Worm (Caenorhabditis elegans) whole organism, L4 larva: ENCODE results near the gene ttn-1.
A peak's percentile ranks its signal among the peaks of the same experiment; 100 is the strongest.

Experiments used
- aha-1 ChIP-seq: fragments of 150-350 bp; peaks from one replicate; lab custom pipeline; 2014; ENCODE audit warnings: missing biosample characterization, missing genetic modification characterization
- egl-27 ChIP-seq: sonication (generic microtip); optimal IDR thresholded peaks from 3 replicates; lab custom pipeline; 2017; ENCODE audit warnings: missing biosample characterization, missing genetic modification reagents, missing genetic modification characterization
- nhr-6 ChIP-seq: fragments of 150-350 bp; optimal IDR thresholded peaks from 2 replicates; lab custom pipeline; 2014; ENCODE audit warnings: missing biosample characterization, missing genetic modification characterization
- pha-4 ChIP-seq, 2 experiments: fragments of 150-350 bp in 1 of 2; fragments of 200-800 bp in 1 of 2; sonication (Bioruptor generic) in 1 of 2; IDR thresholded peaks in 1 of 2; optimal IDR thresholded peaks in 1 of 2; 2 replicates each; pipeline versions ENCODE4 v1.3.6 to Lab custom; 2014 to 2022; ENCODE audit warnings: missing genetic modification characterization in 2 of 2, missing genetic modification reagents in 2 of 2, missing biosample characterization in 1 of 2, missing compliant biosample characterization in 1 of 2
- unc-62 ChIP-seq, 3 experiments: fragments of 150-350 bp in 1 of 3; sonication (generic microtip); optimal IDR thresholded peaks in 2 of 3; peaks in 1 of 3; 1 replicate in 1 of 3; 2 replicates in 2 of 3; lab custom pipeline; 2014 to 2017; ENCODE audit warnings: missing biosample characterization in 3 of 3, missing genetic modification characterization in 3 of 3, missing genetic modification reagents in 3 of 3, missing genotype in 1 of 3
- zag-1 ChIP-seq: fragments of 150-350 bp; optimal IDR thresholded peaks from 2 replicates; lab custom pipeline; 2014; ENCODE audit warnings: missing biosample characterization, missing genetic modification characterization

DNA sequence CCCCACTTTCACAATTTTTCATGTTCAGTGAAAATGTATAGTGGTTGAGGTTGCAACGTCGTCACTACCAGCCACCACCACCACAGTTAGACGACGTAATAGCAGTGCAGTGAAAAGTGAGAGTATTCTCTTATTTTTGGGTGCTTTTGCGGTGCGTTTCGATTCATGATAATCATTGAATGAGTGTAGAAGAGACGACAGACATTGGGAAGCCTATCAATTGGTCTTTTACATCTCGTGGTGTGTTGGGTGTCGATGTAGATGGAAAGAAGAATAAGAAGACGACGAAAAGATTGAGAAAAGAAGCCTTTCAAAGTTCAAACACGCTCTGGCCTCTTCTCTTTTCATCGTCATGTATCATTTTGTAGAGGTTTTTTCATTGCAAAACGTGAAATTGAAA, 37.4 kb upstream of the ttn-1 start:
- TF ChIP-seq pha-4 (GFP tag; IDR thresholded peaks at IDR 0.05; lab: Robert Waterston, UW) (no peak), pha-4 (tag; optimal IDR thresholded peaks at IDR 0.05; lab: Kevin White, UChicago) (no peak), zag-1 (tag; lab: Kevin White, UChicago) (no peak), nhr-6 (no peak), egl-27 (no peak), unc-62 (GFP tag; optimal IDR thresholded peaks at IDR 0.05 in 1 of 2; lab: Kevin White, UChicago) (peak in 1 of 2 experiments; percentile 45), unc-62 (tag; optimal IDR thresholded peaks at IDR 0.05; lab: Kevin White, UChicago) (no peak), aha-1 (tag; lab: Kevin White, UChicago) (peak; percentile 99)
